Fruit fly (Drosophila melanogaster): ENCODE results near the gene Fum4.

- TF ChIP-seq CG15710 (tag; optimal IDR thresholded peaks at IDR 0.05) (no peak), EcR (GFP tag; optimal IDR thresholded peaks at IDR 0.05) (no peak), CG34367 (tag; optimal IDR thresholded peaks at IDR 0.05) (no peak), Pif1A (GFP tag; optimal IDR thresholded peaks at IDR 0.05) (no peak), CG32121 (GFP tag; IDR thresholded peaks at IDR 0.05) (no peak), rn (GFP tag; IDR thresholded peaks at IDR 0.05) (no peak), CG14655 (GFP tag; optimal IDR thresholded peaks at IDR 0.05) (no peak), CG4496 (GFP tag; IDR thresholded peaks at IDR 0.05) (no peak), CG9948 (tag; optimal IDR thresholded peaks at IDR 0.05) (no peak), CG17806 (tag; optimal IDR thresholded peaks at IDR 0.05) (no peak), Pif1B (GFP tag; optimal IDR thresholded peaks at IDR 0.05) (no peak), CG12605 (GFP tag; IDR thresholded peaks at IDR 0.05) (no peak)
These were observed 41.5 kb upstream of the Fum4 start for dm6 chr2L:10232827-10233226.

Data from whole organism, pupa.